Worm (Caenorhabditis elegans) whole organism, young adult: Measurements from ENCODE around the gene F44E5.5.

Experiments
- B0035.1 ChIP-seq: sonication (generic microtip); optimal IDR thresholded peaks from 2 replicates; lab custom pipeline; 2016; ENCODE audit warnings: missing genetic modification characterization, mild to moderate bottlenecking, missing compliant biosample characterization, missing genotype, missing genetic modification reagents
- D2030.7 ChIP-seq: fragments of 200-800 bp; sonication (Bioruptor generic); IDR thresholded peaks from 2 replicates; pipeline ENCODE4 v1.3.6; 2022; ENCODE audit warnings: missing genetic modification reagents, missing genetic modification characterization, missing compliant biosample characterization
- F23B12.7 ChIP-seq: sonication (generic microtip); optimal IDR thresholded peaks from 2 replicates; lab custom pipeline; 2017; ENCODE audit warnings: missing genetic modification characterization, mild to moderate bottlenecking, missing compliant biosample characterization, antibody characterized with exemption, moderate library complexity; ENCODE audit not compliant: insufficient read depth
- F33H1.4 ChIP-seq: fragments of 200-800 bp; sonication (Bioruptor generic); IDR thresholded peaks from 2 replicates; pipeline ENCODE4 v1.3.6; 2022; ENCODE audit warnings: missing genetic modification reagents, missing genetic modification characterization, missing compliant biosample characterization
- F39B2.1 ChIP-seq: fragments of 200-800 bp; sonication (Bioruptor generic); IDR thresholded peaks from 2 replicates; pipeline ENCODE4 v1.3.6; 2022; ENCODE audit warnings: missing genetic modification reagents, missing genetic modification characterization, missing compliant biosample characterization
- F52B5.7 ChIP-seq: sonication (generic microtip); optimal IDR thresholded peaks from 2 replicates; lab custom pipeline; 2016; ENCODE audit warnings: mild to moderate bottlenecking, missing genetic modification characterization, missing compliant biosample characterization
- F55B11.4 ChIP-seq: sonication (generic microtip); optimal IDR thresholded peaks from 2 replicates; lab custom pipeline; 2016; ENCODE audit warnings: missing compliant biosample characterization, missing genetic modification characterization, borderline replicate concordance; ENCODE audit not compliant: insufficient read depth
- F57A8.1 ChIP-seq: fragments of 200-800 bp; sonication (Bioruptor generic); optimal IDR thresholded peaks from 2 replicates; lab custom pipeline; 2018; ENCODE audit warnings: mild to moderate bottlenecking, missing genetic modification characterization, moderate library complexity, missing compliant biosample characterization
- K11D2.4 ChIP-seq: fragments of 200-800 bp; sonication (Bioruptor generic); IDR thresholded peaks from 2 replicates; pipeline ENCODE4 v1.3.6; 2022; ENCODE audit warnings: missing genetic modification reagents, missing genetic modification characterization, missing compliant biosample characterization
- K12H6.12 ChIP-seq: fragments of 200-800 bp; sonication (Bioruptor generic); optimal IDR thresholded peaks from 2 replicates; lab custom pipeline; 2018; ENCODE audit warnings: mild to moderate bottlenecking, missing genetic modification characterization, missing compliant biosample characterization
- T07F8.4 ChIP-seq: sonication (generic microtip); optimal IDR thresholded peaks from 2 replicates; lab custom pipeline; 2016; ENCODE audit warnings: mild to moderate bottlenecking, missing genetic modification characterization, moderate library complexity, missing compliant biosample characterization
- T26A5.8 ChIP-seq: sonication (generic microtip); optimal IDR thresholded peaks from 2 replicates; lab custom pipeline; 2016; ENCODE audit warnings: missing genetic modification characterization, missing compliant biosample characterization
- ZK185.1 ChIP-seq: sonication (generic microtip); optimal IDR thresholded peaks from 2 replicates; lab custom pipeline; 2016; ENCODE audit warnings: mild to moderate bottlenecking, missing genetic modification characterization, missing compliant biosample characterization; ENCODE audit not compliant: poor library complexity, severe bottlenecking
- aptf-3 ChIP-seq: fragments of 200-800 bp; sonication (Bioruptor generic); IDR thresholded peaks from 2 replicates; pipeline ENCODE4 v1.3.6; 2022; ENCODE audit warnings: missing genetic modification characterization, missing compliant biosample characterization
- atf-7 ChIP-seq: sonication (generic microtip); optimal IDR thresholded peaks from 2 replicates; lab custom pipeline; 2017; ENCODE audit warnings: mild to moderate bottlenecking, missing genetic modification characterization, missing compliant biosample characterization
- athp-1 ChIP-seq: sonication (generic microtip); optimal IDR thresholded peaks from 2 replicates; lab custom pipeline; 2017; ENCODE audit warnings: mild to moderate bottlenecking, missing genetic modification characterization, missing compliant biosample characterization
- attf-3 ChIP-seq: fragments of 200-800 bp; sonication (Bioruptor generic); conservative IDR thresholded peaks from 2 replicates; pipeline ENCODE4 v1.3.6; 2022; ENCODE audit warnings: missing genetic modification reagents, missing genetic modification characterization, missing compliant biosample characterization
- attf-5 ChIP-seq: fragments of 200-800 bp; sonication (Bioruptor generic); optimal IDR thresholded peaks from 2 replicates; lab custom pipeline; 2018; ENCODE audit warnings: mild to moderate bottlenecking, missing genetic modification characterization, missing compliant biosample characterization
- bed-1 ChIP-seq: fragments of 200-800 bp; sonication (Bioruptor generic); IDR thresholded peaks from 2 replicates; pipeline ENCODE4 v1.3.6; 2022; ENCODE audit warnings: missing genetic modification reagents, missing genetic modification characterization, missing compliant biosample characterization
- ceh-100 ChIP-seq: fragments of 200-800 bp; sonication (Bioruptor generic); IDR thresholded peaks from 2 replicates; pipeline ENCODE4 v1.3.6; 2022; ENCODE audit warnings: missing genetic modification reagents, missing genetic modification characterization, missing compliant biosample characterization
- ceh-40 ChIP-seq: fragments of 200-800 bp; sonication (Bioruptor generic); IDR thresholded peaks from 2 replicates; pipeline ENCODE4 v1.3.6; 2022; ENCODE audit warnings: missing genetic modification characterization, missing compliant biosample characterization
- dox-1 ChIP-seq: fragments of 200-800 bp; sonication (Bioruptor generic); IDR thresholded peaks from 2 replicates; pipeline ENCODE4 v1.3.6; 2022; ENCODE audit warnings: missing genetic modification reagents, missing genetic modification characterization, missing compliant biosample characterization
- dpff-1 ChIP-seq: sonication (generic microtip); optimal IDR thresholded peaks from 2 replicates; lab custom pipeline; 2017; ENCODE audit warnings: mild to moderate bottlenecking, missing genetic modification characterization, missing compliant biosample characterization
- egrh-3 ChIP-seq: fragments of 200-800 bp; sonication (Bioruptor generic); IDR thresholded peaks from 2 replicates; pipeline ENCODE4 v1.3.6; 2022; ENCODE audit warnings: missing genetic modification reagents, missing genetic modification characterization, missing compliant biosample characterization
- ekl-4 ChIP-seq: fragments of 200-800 bp; sonication (Bioruptor generic); IDR thresholded peaks from 2 replicates; pipeline ENCODE4 v1.3.6; 2022; ENCODE audit warnings: missing genetic modification reagents, missing genetic modification characterization, missing compliant biosample characterization
- gei-17 ChIP-seq: fragments of 200-800 bp; sonication (Bioruptor generic); optimal IDR thresholded peaks from 2 replicates; lab custom pipeline; 2018; ENCODE audit warnings: mild to moderate bottlenecking, missing genetic modification characterization, missing compliant biosample characterization
- hmg-1.2 ChIP-seq: fragments of 200-800 bp; sonication (Bioruptor generic); IDR thresholded peaks from 2 replicates; pipeline ENCODE4 v1.3.6; 2022; ENCODE audit warnings: missing genetic modification reagents, missing genetic modification characterization, missing compliant biosample characterization
- hsf-1 ChIP-seq: fragments of 200-800 bp; sonication (Bioruptor generic); IDR thresholded peaks from 2 replicates; pipeline ENCODE4 v1.3.6; 2022; ENCODE audit warnings: missing genetic modification reagents, missing genetic modification characterization, missing compliant biosample characterization
- lin-35 ChIP-seq, 3 experiments: fragments of 150-350 bp in 2 of 3; sonication (generic microtip) in 1 of 3; optimal IDR thresholded peaks; 2 replicates each; lab custom pipeline; 2014 to 2018; ENCODE audit warnings: missing biosample characterization in 3 of 3, missing genetic modification characterization in 3 of 3, missing genetic modification reagents in 3 of 3
- lsl-1 ChIP-seq: fragments of 200-800 bp; sonication (Bioruptor generic); optimal IDR thresholded peaks from 2 replicates; lab custom pipeline; 2018; ENCODE audit warnings: mild to moderate bottlenecking, missing genetic modification characterization, moderate library complexity, missing compliant biosample characterization
- madf-10 ChIP-seq: sonication (generic microtip); optimal IDR thresholded peaks from 2 replicates; lab custom pipeline; 2016; ENCODE audit warnings: mild to moderate bottlenecking, missing genetic modification characterization, missing compliant biosample characterization
- madf-6 ChIP-seq: fragments of 200-800 bp; sonication (Bioruptor generic); IDR thresholded peaks from 2 replicates; pipeline ENCODE4 v1.3.6; 2022; ENCODE audit warnings: missing genetic modification reagents, missing genetic modification characterization, missing compliant biosample characterization
- mel-28 ChIP-seq: sonication (generic microtip); optimal IDR thresholded peaks from 2 replicates; lab custom pipeline; 2016; ENCODE audit warnings: borderline replicate concordance, mild to moderate bottlenecking, missing genetic modification characterization, missing compliant biosample characterization
- nhr-27 ChIP-seq: fragments of 200-800 bp; sonication (Bioruptor generic); optimal IDR thresholded peaks from 2 replicates; lab custom pipeline; 2018; ENCODE audit warnings: mild to moderate bottlenecking, missing genetic modification characterization, moderate library complexity, missing compliant biosample characterization
- pbrm-1 ChIP-seq: fragments of 200-800 bp; sonication (Bioruptor generic); IDR thresholded peaks from 2 replicates; pipeline ENCODE4 v1.3.6; 2022; ENCODE audit warnings: missing genetic modification reagents, missing genetic modification characterization, missing compliant biosample characterization
- rcor-1 ChIP-seq: fragments of 200-800 bp; sonication (Bioruptor generic); IDR thresholded peaks from 2 replicates; pipeline ENCODE4 v1.3.6; 2022; ENCODE audit warnings: missing genetic modification reagents, missing genetic modification characterization, missing compliant biosample characterization
- snpc-4 ChIP-seq, 5 experiments: fragments of 150-350 bp in 1 of 5; sonication (generic microtip) in 4 of 5; optimal IDR thresholded peaks; 2 replicates each; lab custom pipeline; 2014 to 2018; ENCODE audit warnings: missing genetic modification characterization in 5 of 5, missing biosample characterization in 3 of 5, antibody characterized with exemption in 2 of 5, mild to moderate bottlenecking in 2 of 5, missing compliant biosample characterization in 2 of 5, missing genotype in 2 of 5, moderate library complexity in 2 of 5, missing genetic modification reagents in 1 of 5
- zfh-2 ChIP-seq: fragments of 200-800 bp; sonication (Bioruptor generic); conservative IDR thresholded peaks from 2 replicates; pipeline ENCODE4 v1.3.6; 2022; ENCODE audit warnings: missing genetic modification reagents, missing genetic modification characterization, missing compliant biosample characterization
- ztf-18 ChIP-seq: sonication (generic microtip); optimal IDR thresholded peaks from 2 replicates; lab custom pipeline; 2016; ENCODE audit warnings: missing genotype, mild to moderate bottlenecking, missing genetic modification characterization, missing compliant biosample characterization
- ztf-3 ChIP-seq: fragments of 200-800 bp; sonication (Bioruptor generic); optimal IDR thresholded peaks from 2 replicates; lab custom pipeline; 2018; ENCODE audit warnings: mild to moderate bottlenecking, missing genetic modification characterization, missing compliant biosample characterization

Gene F44E5.5

DNA sequence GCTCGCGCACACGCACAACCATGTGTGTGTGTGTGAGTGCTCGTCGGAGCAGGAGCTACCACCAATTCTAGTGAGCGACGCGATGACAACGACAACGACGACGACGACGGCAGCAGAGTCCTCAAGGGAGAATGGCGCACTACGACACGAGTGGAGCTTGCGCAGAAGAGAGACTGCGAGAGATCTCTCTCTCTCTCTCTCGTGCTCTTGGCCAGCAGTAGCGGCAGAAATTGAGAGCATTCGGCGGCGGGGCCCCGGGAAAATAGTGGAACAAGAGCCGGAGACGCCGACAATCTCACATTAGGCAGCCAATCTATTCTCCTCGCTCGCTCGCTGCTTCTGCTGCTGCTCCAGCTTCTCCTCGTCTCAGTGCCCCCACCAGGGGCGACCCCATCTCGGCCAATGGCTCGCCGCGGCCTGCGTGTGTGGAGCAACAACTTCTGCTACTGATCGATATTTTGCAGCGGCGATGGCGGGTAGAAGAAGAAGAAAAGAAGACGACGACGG, 12.6 kb upstream of the F44E5.5 start (continued):
- TF ChIP-seq F39B2.1 (no peak), hmg-1.2 (GFP tag; lab: Robert Waterston, UW) (peak; percentile 39), ztf-3 (GFP tag; lab: Kevin White, UChicago) (no peak), dox-1 (GFP tag; lab: Robert Waterston, UW) (peak; percentile 37; the same call in 1 of the 2 replicates), rcor-1 (GFP tag; lab: Robert Waterston, UW) (0 out of 2 replicates have a peak, but pooled peaks have one; percentile 35), F55B11.4 (tag; lab: Kevin White, UChicago) (no peak), ztf-18 (tag; lab: Kevin White, UChicago) (no peak), K11D2.4 (GFP tag; lab: Robert Waterston, UW) (0 out of 2 replicates have a peak, but pooled peaks have one; percentile 37), ZK185.1 (tag; lab: Kevin White, UChicago) (peak; percentile 48), F23B12.7 (tag; lab: Kevin White, UChicago) (no peak), ekl-4 (GFP tag; lab: Robert Waterston, UW) (peak; percentile 55), lin-35 (GFP tag; optimal IDR thresholded peaks at IDR 0.05; lab: Kevin White, UChicago) (peak in 1 of 3 experiments; percentile 41), T26A5.8 (tag; lab: Kevin White, UChicago) (no peak), attf-5 (GFP tag; lab: Kevin White, UChicago) (no peak), snpc-4 (GFP tag; optimal IDR thresholded peaks at IDR 0.05; lab: Kevin White, UChicago) (no peak), snpc-4 (tag; optimal IDR thresholded peaks at IDR 0.05; lab: Kevin White, UChicago) (peak in 1 of 4 experiments; percentile 45), atf-7 (tag; lab: Kevin White, UChicago) (peak; percentile 45), T07F8.4 (tag; lab: Kevin White, UChicago) (peak; percentile 10), F33H1.4 (GFP tag; lab: Robert Waterston, UW) (no peak), mel-28 (tag; lab: Kevin White, UChicago) (no peak), lsl-1 (GFP tag; lab: Kevin White, UChicago) (no peak), egrh-3 (GFP tag; lab: Robert Waterston, UW) (peak; percentile 94), F52B5.7 (tag; lab: Kevin White, UChicago) (peak; percentile 60), attf-3 (no peak), zfh-2 (GFP tag; lab: Robert Waterston, UW) (peak; percentile 99), gei-17 (peak; percentile 33), pbrm-1 (peak; percentile 51; the same call in 1 of the 2 replicates), F57A8.1 (no peak), K12H6.12 (tag; lab: Kevin White, UChicago) (peak; percentile 78), B0035.1 (tag; lab: Kevin White, UChicago) (peak; percentile 54), madf-10 (peak; percentile 57), nhr-27 (no peak)

DNA sequence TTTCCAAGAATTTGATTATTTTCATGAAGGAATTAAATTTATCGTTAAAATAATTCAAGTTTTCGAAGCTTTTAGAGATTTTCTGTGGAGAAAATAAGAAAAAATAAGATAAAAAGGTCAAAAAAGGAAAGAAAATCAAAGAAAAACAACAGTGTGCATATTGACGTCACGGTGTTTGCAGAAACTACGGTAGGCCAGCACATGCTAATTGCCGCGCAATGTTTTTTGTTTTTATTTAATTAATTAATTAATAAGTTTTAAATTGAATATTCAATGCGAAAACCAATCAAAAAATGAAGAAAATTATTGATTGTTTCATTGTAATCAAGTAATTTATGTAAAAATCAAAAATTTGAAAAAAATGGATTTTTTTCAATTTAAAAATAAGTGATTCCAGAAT, 11.6 kb upstream of the F44E5.5 start:
- TF ChIP-seq ceh-100 (GFP tag; lab: Robert Waterston, UW) (no peak), D2030.7 (GFP tag; lab: Robert Waterston, UW) (0 out of 2 replicates have a peak, but pooled peaks have one; percentile 13), ceh-40 (GFP tag; lab: Robert Waterston, UW) (no peak), madf-6 (GFP tag; lab: Robert Waterston, UW) (peak; percentile 39; the same call in 1 of the 2 replicates), athp-1 (peak; percentile 27), hsf-1 (no peak), F23B12.7 (tag; lab: Kevin White, UChicago) (peak; percentile 1), lsl-1 (GFP tag; lab: Kevin White, UChicago) (peak; percentile 67), attf-5 (GFP tag; lab: Kevin White, UChicago) (no peak), aptf-3 (no peak), dpff-1 (no peak), lin-35 (GFP tag; optimal IDR thresholded peaks at IDR 0.05; lab: Kevin White, UChicago) (no peak), bed-1 (GFP tag; lab: Robert Waterston, UW) (no peak)
